Fruit fly (Drosophila melanogaster): ENCODE measurements around the gene Gyc32E.

The Gyc32E gene

dm6 chr2L:11106562-11106962 is 42.3 kb downstream of the Gyc32E start, which contains the start of gene Reps (continued):
- peak; percentile 98 for TF ChIP-seq cato (GFP tag; optimal IDR thresholded peaks at IDR 0.05; ENCODE audit: borderline replicate concordance)
- peak; percentile 100 for TF ChIP-seq Med (GFP tag)
- TF ChIP-seq fu2 (GFP tag; optimal IDR thresholded peaks at IDR 0.05), result peak; percentile 97
- TF ChIP-seq ken (GFP tag; IDR thresholded peaks at IDR 0.05), result peak; percentile 99
- no peak for TF ChIP-seq fru (optimal IDR thresholded peaks at IDR 0.05)
- TF ChIP-seq E2f1 (GFP tag; IDR thresholded peaks at IDR 0.05), result peak; percentile 99
- peak; percentile 98 for TF ChIP-seq PHDP (tag; optimal IDR thresholded peaks at IDR 0.05)
- peak; percentile 99 for TF ChIP-seq sisA (GFP tag; IDR thresholded peaks at IDR 0.05)
- peak; percentile 98 for TF ChIP-seq Usf (GFP tag; optimal IDR thresholded peaks at IDR 0.05)
- peak; percentile 63 for TF ChIP-seq Kr (GFP tag; optimal IDR thresholded peaks at IDR 0.05)
- TF ChIP-seq CG11398 (GFP tag; optimal IDR thresholded peaks at IDR 0.05), result peak; percentile 93
- peak; percentile 98 for TF ChIP-seq NFAT (GFP tag; IDR thresholded peaks at IDR 0.05)
- no peak for TF ChIP-seq Deaf1 (tag; optimal IDR thresholded peaks at IDR 0.05)
- TF ChIP-seq nerfin-1 (tag; optimal IDR thresholded peaks at IDR 0.05), result peak; percentile 97
- peak; percentile 93 for TF ChIP-seq salm (tag; optimal IDR thresholded peaks at IDR 0.05)
- TF ChIP-seq CG3838 (GFP tag; optimal IDR thresholded peaks at IDR 0.05), result peak; percentile 97
- TF ChIP-seq CG2129 (GFP tag; IDR thresholded peaks at IDR 0.05; ENCODE audit: partially characterized antibody), result no peak
- peak; percentile 99 for TF ChIP-seq klu (GFP tag; IDR thresholded peaks at IDR 0.05)
- peak; percentile 98 for TF ChIP-seq CG33557 (GFP tag; optimal IDR thresholded peaks at IDR 0.05)
- peak; percentile 99 for TF ChIP-seq CG11085 (GFP tag; IDR thresholded peaks at IDR 0.05)
- TF ChIP-seq Sin3A (optimal IDR thresholded peaks at IDR 0.05), result peak; percentile 96
- peak; percentile 91 for TF ChIP-seq grn (GFP tag; optimal IDR thresholded peaks at IDR 0.05)
- peak; percentile 68 for TF ChIP-seq nerfin-2 (GFP tag; IDR thresholded peaks at IDR 0.05; ENCODE audit: partially characterized antibody)
- no peak for TF ChIP-seq CG1832 (GFP tag; optimal IDR thresholded peaks at IDR 0.05)
- TF ChIP-seq Pdp1 (GFP tag; optimal IDR thresholded peaks at IDR 0.05), result peak; percentile 98 to 99
- TF ChIP-seq bsh (GFP tag; optimal IDR thresholded peaks at IDR 0.05), result peak; percentile 87 to 99
- peak; percentile 99 for TF ChIP-seq az2 (GFP tag; optimal IDR thresholded peaks at IDR 0.05)
- 0 out of 3 replicates have a peak, but pooled peaks have one; percentile 43 for TF ChIP-seq CG14860 (GFP tag; IDR thresholded peaks at IDR 0.05; ENCODE audit: partially characterized antibody)
- TF ChIP-seq dysf (GFP tag; IDR thresholded peaks at IDR 0.05), result peak; percentile 99
- TF ChIP-seq YL-1 (GFP tag; optimal IDR thresholded peaks at IDR 0.05), result peak; percentile 98
- peak; percentile 98 for TF ChIP-seq Sox102F (GFP tag; optimal IDR thresholded peaks at IDR 0.05)
- peak; percentile 97 for TF ChIP-seq CG33213 (GFP tag; optimal IDR thresholded peaks at IDR 0.05)
- peak; percentile 96 for TF ChIP-seq B-H2 (GFP tag; optimal IDR thresholded peaks at IDR 0.05)
- peak; percentile 96 for TF ChIP-seq CG12219 (GFP tag; optimal IDR thresholded peaks at IDR 0.05)
- peak; percentile 90 for TF ChIP-seq pb (GFP tag; optimal IDR thresholded peaks at IDR 0.05)
- peak; percentile 98 for TF ChIP-seq CG8388 (GFP tag; optimal IDR thresholded peaks at IDR 0.05)
- TF ChIP-seq gfzf (GFP tag; optimal IDR thresholded peaks at IDR 0.05), result peak; percentile 38
- TF ChIP-seq en (GFP tag; optimal IDR thresholded peaks at IDR 0.05), result peak; percentile 95
- peak; percentile 96 for TF ChIP-seq CG6254 (GFP tag; optimal IDR thresholded peaks at IDR 0.05)
- peak; percentile 97 to 98 for TF ChIP-seq Hr51 (GFP tag; optimal IDR thresholded peaks at IDR 0.05)
- peak; percentile 99 for TF ChIP-seq CG9727 (GFP tag; optimal IDR thresholded peaks at IDR 0.05)
- peak; percentile 96 for TF ChIP-seq CrebB (tag; optimal IDR thresholded peaks at IDR 0.05)
- peak; percentile 92 for TF ChIP-seq CG4282 (GFP tag; optimal IDR thresholded peaks at IDR 0.05)
- peak; percentile 98 for TF ChIP-seq CG13424 (tag; optimal IDR thresholded peaks at IDR 0.05)
- peak; percentile 94 for TF ChIP-seq ssp (GFP tag; IDR thresholded peaks at IDR 0.05)
- TF ChIP-seq Dp (GFP tag; optimal IDR thresholded peaks at IDR 0.05), result peak; percentile 55
- TF ChIP-seq MBD-R2 (GFP tag; IDR thresholded peaks at IDR 0.05), result peak; percentile 99
- peak; percentile 99 for TF ChIP-seq CG11093 (GFP tag; IDR thresholded peaks at IDR 0.05)
- no peak for TF ChIP-seq Vsx1 (GFP tag; optimal IDR thresholded peaks at IDR 0.05)
- peak; percentile 88 for TF ChIP-seq her (GFP tag; optimal IDR thresholded peaks at IDR 0.05)
- TF ChIP-seq Atf6 (GFP tag; IDR thresholded peaks at IDR 0.05), result peak; percentile 98

Data from whole organism, embryonic.